Worm (Caenorhabditis elegans) whole organism, late embryonic: Measurements from ENCODE around the gene pqn-89.

Experiments used
- C38D4.7 ChIP-seq: fragments of 200-800 bp; sonication (Bioruptor generic); optimal IDR thresholded peaks from 2 replicates; lab custom pipeline; 2018; ENCODE audit warnings: mild to moderate bottlenecking, missing genetic modification characterization, moderate library complexity, missing compliant biosample characterization
- F13H6.1 ChIP-seq: sonication (generic microtip); optimal IDR thresholded peaks from 2 replicates; lab custom pipeline; 2016; ENCODE audit warnings: missing genetic modification characterization, missing compliant biosample characterization
- K09A11.1 ChIP-seq: sonication (generic microtip); optimal IDR thresholded peaks from 2 replicates; lab custom pipeline; 2017; ENCODE audit warnings: antibody characterized with exemption, mild to moderate bottlenecking, missing genetic modification characterization, missing compliant biosample characterization; ENCODE audit not compliant: insufficient read depth
- T23F11.4 ChIP-seq: fragments of 200-800 bp; sonication (Bioruptor generic); optimal IDR thresholded peaks from 2 replicates; lab custom pipeline; 2018; ENCODE audit warnings: mild to moderate bottlenecking, missing genetic modification characterization, missing compliant biosample characterization
- ama-1 ChIP-seq: fragments of 150-350 bp; optimal IDR thresholded peaks from 2 replicates; lab custom pipeline; 2014
- ceh-14 ChIP-seq: sonication (generic microtip); optimal IDR thresholded peaks from 2 replicates; lab custom pipeline; 2016; ENCODE audit warnings: missing genotype, missing genetic modification characterization, missing compliant biosample characterization
- ceh-18 ChIP-seq: sonication (generic microtip); optimal IDR thresholded peaks from 2 replicates; lab custom pipeline; 2016; ENCODE audit warnings: missing genetic modification characterization, missing compliant biosample characterization
- ceh-19 ChIP-seq: fragments of 200-800 bp; sonication (Bioruptor generic); optimal IDR thresholded peaks from 2 replicates; lab custom pipeline; 2018; ENCODE audit warnings: mild to moderate bottlenecking, missing genetic modification characterization, missing compliant biosample characterization
- ceh-22 ChIP-seq: sonication (generic microtip); optimal IDR thresholded peaks from 2 replicates; lab custom pipeline; 2017; ENCODE audit warnings: missing biosample characterization, missing genetic modification characterization
- ceh-31 ChIP-seq: sonication (generic microtip); optimal IDR thresholded peaks from 2 replicates; lab custom pipeline; 2016; ENCODE audit warnings: missing genetic modification characterization, missing compliant biosample characterization
- ceh-45 ChIP-seq: fragments of 200-800 bp; sonication (Bioruptor generic); IDR thresholded peaks from 2 replicates; pipeline ENCODE4 v1.3.6; 2022; ENCODE audit warnings: missing genetic modification reagents, missing genetic modification characterization, missing compliant biosample characterization
- ceh-48 ChIP-seq: sonication (generic microtip); optimal IDR thresholded peaks from 2 replicates; lab custom pipeline; 2016; ENCODE audit warnings: missing genetic modification characterization, inconsistent platforms, missing compliant biosample characterization
- ceh-9 ChIP-seq: sonication (generic microtip); optimal IDR thresholded peaks from 2 replicates; lab custom pipeline; 2016; ENCODE audit warnings: mild to moderate bottlenecking, missing genetic modification characterization, inconsistent platforms, missing compliant biosample characterization
- dmd-4 ChIP-seq: sonication (generic microtip); optimal IDR thresholded peaks from 2 replicates; lab custom pipeline; 2016; ENCODE audit warnings: borderline replicate concordance, missing genetic modification characterization, missing compliant biosample characterization
- elt-2 ChIP-seq: sonication (generic microtip); optimal IDR thresholded peaks from 2 replicates; lab custom pipeline; 2016; ENCODE audit warnings: missing genetic modification reagents, missing genetic modification characterization, missing compliant biosample characterization
- ets-4 ChIP-seq: sonication (generic microtip); optimal IDR thresholded peaks from 2 replicates; lab custom pipeline; 2016; ENCODE audit warnings: missing genetic modification characterization, missing compliant biosample characterization
- fax-1 ChIP-seq: sonication (generic microtip); optimal IDR thresholded peaks from 2 replicates; lab custom pipeline; 2016; ENCODE audit warnings: missing genotype, missing genetic modification characterization, missing compliant biosample characterization
- fkh-10 ChIP-seq: fragments of 150-350 bp; optimal IDR thresholded peaks from 2 replicates; lab custom pipeline; 2014; ENCODE audit warnings: missing biosample characterization, missing genetic modification reagents, missing genetic modification characterization
- hlh-13 ChIP-seq: fragments of 200-800 bp; sonication (Bioruptor generic); optimal IDR thresholded peaks from 2 replicates; lab custom pipeline; 2018; ENCODE audit warnings: mild to moderate bottlenecking, missing genetic modification characterization, missing compliant biosample characterization
- hlh-15 ChIP-seq: sonication (generic microtip); optimal IDR thresholded peaks from 2 replicates; lab custom pipeline; 2016; ENCODE audit warnings: missing genetic modification characterization, missing compliant biosample characterization
- madf-2 ChIP-seq: sonication (generic microtip); optimal IDR thresholded peaks from 2 replicates; lab custom pipeline; 2017; ENCODE audit warnings: missing genetic modification characterization, missing compliant biosample characterization
- mec-3 ChIP-seq: sonication (generic microtip); optimal IDR thresholded peaks from 2 replicates; lab custom pipeline; 2016; ENCODE audit warnings: borderline replicate concordance, missing genetic modification characterization, missing compliant biosample characterization
- nfya-1 ChIP-seq: sonication (generic microtip); optimal IDR thresholded peaks from 2 replicates; lab custom pipeline; 2017; ENCODE audit warnings: missing genetic modification characterization, mild to moderate bottlenecking, missing compliant biosample characterization, antibody characterized with exemption, moderate library complexity
- pat-9 ChIP-seq: fragments of 200-800 bp; sonication (Bioruptor generic); optimal IDR thresholded peaks from 2 replicates; lab custom pipeline; 2018; ENCODE audit warnings: mild to moderate bottlenecking, missing genetic modification characterization, moderate library complexity, missing compliant biosample characterization
- pax-1 ChIP-seq: fragments of 150-350 bp; optimal IDR thresholded peaks from 2 replicates; lab custom pipeline; 2014; ENCODE audit warnings: missing biosample characterization, missing genetic modification characterization
- pha-2 ChIP-seq: sonication (generic microtip); optimal IDR thresholded peaks from 2 replicates; lab custom pipeline; 2017; ENCODE audit warnings: mild to moderate bottlenecking, missing genetic modification characterization, missing compliant biosample characterization
- ref-2 ChIP-seq: sonication (generic microtip); optimal IDR thresholded peaks from 2 replicates; lab custom pipeline; 2016; ENCODE audit warnings: missing genetic modification characterization, missing compliant biosample characterization
- rnt-1 ChIP-seq: sonication (generic microtip); optimal IDR thresholded peaks from 2 replicates; lab custom pipeline; 2016; ENCODE audit warnings: missing genetic modification characterization, missing compliant biosample characterization
- sdc-2 ChIP-seq: sonication (generic microtip); optimal IDR thresholded peaks from 2 replicates; lab custom pipeline; 2016; ENCODE audit warnings: missing genotype, missing genetic modification characterization, missing compliant biosample characterization
- sox-2 ChIP-seq: fragments of 200-800 bp; sonication (Bioruptor generic); IDR thresholded peaks from 2 replicates; pipeline ENCODE4 v1.3.6; 2022; ENCODE audit warnings: missing genetic modification reagents, missing genetic modification characterization, missing compliant biosample characterization
- sox-4 ChIP-seq: sonication (generic microtip); optimal IDR thresholded peaks from 2 replicates; lab custom pipeline; 2017; ENCODE audit warnings: mild to moderate bottlenecking, missing genetic modification characterization, inconsistent platforms, missing compliant biosample characterization
- syd-9 ChIP-seq: sonication (generic microtip); optimal IDR thresholded peaks from 2 replicates; lab custom pipeline; 2016; ENCODE audit warnings: mild to moderate bottlenecking, missing genetic modification characterization, moderate library complexity, missing compliant biosample characterization
- tbx-7 ChIP-seq: sonication (generic microtip); optimal IDR thresholded peaks from 2 replicates; lab custom pipeline; 2016; ENCODE audit warnings: missing genotype, missing genetic modification characterization, missing compliant biosample characterization
- ttx-3 ChIP-seq: sonication (generic microtip); optimal IDR thresholded peaks from 2 replicates; lab custom pipeline; 2016; ENCODE audit warnings: missing genetic modification reagents, missing genetic modification characterization, missing compliant biosample characterization
- unc-3 ChIP-seq, 2 experiments: fragments of 200-800 bp in 1 of 2; sonication (Bioruptor generic) in 1 of 2; sonication (generic microtip) in 1 of 2; conservative IDR thresholded peaks in 1 of 2; optimal IDR thresholded peaks in 1 of 2; 2 replicates each; pipeline versions ENCODE4 v1.3.6 to Lab custom; 2016 to 2022; ENCODE audit warnings: missing compliant biosample characterization in 2 of 2, missing genetic modification characterization in 2 of 2, missing genetic modification reagents in 1 of 2

pqn-89 gene

DNA sequence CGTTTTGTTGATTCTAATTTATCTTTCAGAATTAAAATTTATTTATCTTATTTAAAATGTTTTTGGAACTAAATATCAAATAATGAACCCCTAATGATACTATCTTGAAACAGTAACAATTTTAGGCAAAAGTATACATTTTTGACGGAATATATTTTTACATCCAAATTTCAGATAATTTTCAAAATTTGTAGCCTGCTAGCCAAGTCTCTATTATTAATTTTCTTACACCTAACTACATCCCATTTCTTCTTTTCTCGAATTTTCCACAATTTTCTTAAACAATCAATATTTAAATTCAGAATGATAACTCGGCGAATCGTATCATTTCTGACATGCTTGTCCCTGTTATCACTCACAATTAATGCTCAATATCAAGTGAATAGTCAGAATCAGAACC is at the start of gene pqn-89:
Gene pqn-89, plus strand, starts transcription at position 301 of the 400 bp plus-strand sequence.
- TF ChIP-seq pat-9 (tag; lab: Kevin White, UChicago) (no peak), hlh-15 (tag; lab: Kevin White, UChicago) (no peak), dmd-4 (tag; lab: Kevin White, UChicago) (no peak), ttx-3 (no peak), ceh-22 (tag; lab: Kevin White, UChicago) (no peak), ceh-19 (GFP tag; lab: Kevin White, UChicago) (no peak), F13H6.1 (tag; lab: Kevin White, UChicago) (no peak), ceh-14 (tag; lab: Kevin White, UChicago) (no peak), pax-1 (tag; lab: Kevin White, UChicago) (no peak), mec-3 (tag; lab: Kevin White, UChicago) (no peak), rnt-1 (tag; lab: Kevin White, UChicago) (no peak), ceh-48 (tag; lab: Kevin White, UChicago) (no peak), elt-2 (tag; lab: Kevin White, UChicago) (no peak), ceh-9 (tag; lab: Kevin White, UChicago) (no peak), K09A11.1 (tag; lab: Kevin White, UChicago) (no peak), madf-2 (tag; lab: Kevin White, UChicago) (no peak)

DNA sequence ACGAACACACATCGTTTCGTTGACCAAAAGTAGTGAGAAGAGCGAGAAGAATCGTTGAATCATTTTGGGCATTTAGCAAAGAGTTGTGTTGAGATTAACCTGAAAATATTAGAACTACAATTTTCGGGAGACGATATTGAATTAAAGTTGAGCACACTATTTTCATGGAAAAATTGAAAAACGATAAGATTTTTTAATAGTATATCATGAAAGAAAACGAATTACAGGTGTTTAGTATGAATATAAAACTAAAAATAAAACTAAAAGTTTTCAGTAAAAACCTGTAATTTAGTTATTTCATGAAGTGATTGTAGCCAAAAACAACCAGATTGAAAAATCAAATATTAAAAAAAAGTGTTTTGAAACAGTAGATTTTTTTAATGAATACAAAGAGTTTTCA is 49.1 kb upstream of the pqn-89 start, which contains the start of gene lgc-10:
Gene lgc-10, minus strand, starts transcription at position 101 of the 400 bp plus-strand sequence.
- no peak for TF ChIP-seq pax-1 (tag; lab: Kevin White, UChicago)
- no peak for TF ChIP-seq unc-3 (GFP tag; conservative IDR thresholded peaks at IDR 0.05; lab: Robert Waterston, UW)
- TF ChIP-seq unc-3 (tag; optimal IDR thresholded peaks at IDR 0.05; lab: Kevin White, UChicago): no peak
- TF ChIP-seq C38D4.7: no peak
- no peak for TF ChIP-seq ceh-18 (tag; lab: Kevin White, UChicago)
- no peak for TF ChIP-seq ceh-45 (GFP tag; lab: Robert Waterston, UW)
- TF ChIP-seq dmd-4 (tag; lab: Kevin White, UChicago): no peak
- TF ChIP-seq elt-2 (tag; lab: Kevin White, UChicago): no peak
- TF ChIP-seq fax-1 (tag; lab: Kevin White, UChicago): no peak
- no peak for TF ChIP-seq ets-4 (tag; lab: Kevin White, UChicago)
- TF ChIP-seq pat-9 (tag; lab: Kevin White, UChicago): no peak
- no peak for TF ChIP-seq fkh-10
- TF ChIP-seq ama-1 (lab: Kevin White, UChicago): no peak
- TF ChIP-seq sox-4 (tag; lab: Kevin White, UChicago): no peak
- TF ChIP-seq K09A11.1 (tag; lab: Kevin White, UChicago): no peak
- TF ChIP-seq sdc-2: no peak
- TF ChIP-seq T23F11.4 (GFP tag; lab: Kevin White, UChicago): no peak
- no peak for TF ChIP-seq tbx-7 (tag; lab: Kevin White, UChicago)

DNA sequence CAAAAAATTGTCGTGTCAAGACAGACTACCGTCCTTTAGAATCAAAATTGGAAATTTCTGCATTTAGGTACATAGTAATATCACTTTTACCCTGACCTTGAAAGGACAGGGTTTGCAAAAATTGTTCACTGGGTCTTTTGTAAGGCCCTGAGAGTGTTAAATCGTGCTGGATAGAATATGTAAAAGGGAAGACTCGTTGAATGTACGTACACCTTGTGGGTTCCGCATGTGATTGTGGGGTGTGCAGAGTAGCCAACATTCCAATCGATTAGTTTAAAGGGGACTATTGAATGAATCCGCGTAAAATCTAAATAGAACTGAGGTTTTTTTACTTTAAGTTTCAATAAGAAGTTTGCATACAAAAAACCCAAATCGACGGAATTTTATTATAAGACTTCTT is 45.9 kb upstream of the pqn-89 start:
- no peak for TF ChIP-seq pha-2 (tag; lab: Kevin White, UChicago)
- no peak for TF ChIP-seq ceh-31 (tag; lab: Kevin White, UChicago)
- no peak for TF ChIP-seq ceh-14 (tag; lab: Kevin White, UChicago)
- no peak for TF ChIP-seq sox-2 (GFP tag; lab: Robert Waterston, UW)
- no peak for TF ChIP-seq ceh-18 (tag; lab: Kevin White, UChicago)
- TF ChIP-seq ets-4 (tag; lab: Kevin White, UChicago): no peak
- no peak for TF ChIP-seq nfya-1 (tag; lab: Kevin White, UChicago)
- no peak for TF ChIP-seq ref-2 (tag; lab: Kevin White, UChicago)
- no peak for TF ChIP-seq sox-4 (tag; lab: Kevin White, UChicago)
- no peak for TF ChIP-seq rnt-1 (tag; lab: Kevin White, UChicago)
- TF ChIP-seq syd-9: no peak
- TF ChIP-seq hlh-13: no peak
